Worm (Caenorhabditis elegans): ENCODE results near the gene W06H8.2.
A peak's percentile ranks its signal among the peaks of the same experiment; 100 is the strongest.

The W06H8.2 gene

ce11 chrV:6240735-6241134, 34.2 kb downstream of the W06H8.2 start (continued):
- TF ChIP-seq aly-2 (tag; optimal IDR thresholded peaks at IDR 0.05) (no peak), lin-14 (GFP tag; optimal IDR thresholded peaks at IDR 0.05) (peak; percentile 77), nhr-20 (tag; optimal IDR thresholded peaks at IDR 0.05) (peak; percentile 89), unc-30 (tag; optimal IDR thresholded peaks at IDR 0.05) (no peak), unc-98 (GFP tag; IDR thresholded peaks at IDR 0.05) (no peak), nhr-84 (tag; optimal IDR thresholded peaks at IDR 0.05) (no peak), Y116A8C.19 (tag; optimal IDR thresholded peaks at IDR 0.05; ENCODE audit: borderline replicate concordance) (no peak), mab-9 (GFP tag; IDR thresholded peaks at IDR 0.05) (no peak), unc-86 (tag; optimal IDR thresholded peaks at IDR 0.05) (no peak), lin-39 (tag; optimal IDR thresholded peaks at IDR 0.05) (no peak), hlh-4 (tag; optimal IDR thresholded peaks at IDR 0.05) (no peak)

ce11 chrV:6243260-6243659, 36.7 kb downstream of the W06H8.2 start:
- TF ChIP-seq nhr-19 (GFP tag; conservative IDR thresholded peaks at IDR 0.05) (peak; percentile 18; the same call in 1 of the 2 replicates), nhr-90 (tag; optimal IDR thresholded peaks at IDR 0.05; ENCODE audit: poor library complexity) (peak; percentile 46), blmp-1 (tag; optimal IDR thresholded peaks at IDR 0.05) (peak; percentile 87), nhr-71 (tag; optimal IDR thresholded peaks at IDR 0.05) (peak; percentile 57), mdl-1 (tag; optimal IDR thresholded peaks at IDR 0.05) (peak in 1 of 2 experiments; percentile 14), nhr-76 (tag; optimal IDR thresholded peaks at IDR 0.05) (no peak), elt-2 (tag; optimal IDR thresholded peaks at IDR 0.05) (peak; percentile 88), elt-3 (tag; optimal IDR thresholded peaks at IDR 0.05) (peak in 2 of 6 experiments; percentile 51), nhr-85 (tag) (peak; percentile 34), unc-30 (tag; optimal IDR thresholded peaks at IDR 0.05) (no peak), egl-27 (tag; optimal IDR thresholded peaks at IDR 0.05) (no peak), rnt-1 (tag; optimal IDR thresholded peaks at IDR 0.05) (peak; percentile 24), nhr-47 (tag; optimal IDR thresholded peaks at IDR 0.05) (no peak), lin-14 (GFP tag; optimal IDR thresholded peaks at IDR 0.05) (peak; percentile 69), unc-130 (tag; optimal IDR thresholded peaks at IDR 0.05) (peak; percentile 52), nhr-20 (tag; optimal IDR thresholded peaks at IDR 0.05) (peak; percentile 65), snu-23 (GFP tag; optimal IDR thresholded peaks at IDR 0.05) (peak; percentile 23), aly-2 (tag; optimal IDR thresholded peaks at IDR 0.05) (no peak)

DNA sequence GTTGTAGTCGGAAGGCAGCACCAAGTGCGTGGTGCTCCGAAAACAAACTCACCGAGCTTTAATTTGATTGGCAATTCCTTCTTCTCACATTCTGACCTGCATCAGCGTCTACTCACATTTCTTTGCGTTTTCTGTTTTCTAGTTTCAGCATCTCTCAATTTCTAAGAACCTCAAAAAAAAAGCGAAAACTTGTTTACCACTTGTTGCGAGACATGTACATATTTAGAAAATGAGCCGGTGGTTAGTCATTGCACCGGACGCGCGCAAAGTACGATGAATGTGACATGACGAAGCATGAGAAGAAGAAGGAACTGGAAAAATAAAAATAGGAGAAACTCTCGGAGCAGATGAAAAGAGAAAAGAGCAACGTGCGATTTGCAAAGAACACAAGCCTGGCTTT, 38.1 kb downstream of the W06H8.2 start:
- TF ChIP-seq pax-3 (tag; optimal IDR thresholded peaks at IDR 0.05), result peak; percentile 25
- peak; percentile 27 for TF ChIP-seq nhr-20 (tag; optimal IDR thresholded peaks at IDR 0.05)
- TF ChIP-seq unc-86 (tag; optimal IDR thresholded peaks at IDR 0.05), result peak; percentile 10
- TF ChIP-seq nhr-11 (tag; optimal IDR thresholded peaks at IDR 0.05), result peak; percentile 2
- TF ChIP-seq egl-27 (tag; optimal IDR thresholded peaks at IDR 0.05), result no peak
- TF ChIP-seq mep-1 (tag; optimal IDR thresholded peaks at IDR 0.05), result no peak
- TF ChIP-seq swsn-7 (tag; optimal IDR thresholded peaks at IDR 0.05), result peak; percentile 33
- TF ChIP-seq lsy-2 (tag; optimal IDR thresholded peaks at IDR 0.05), result peak in 1 of 2 experiments; percentile 24
- TF ChIP-seq fkh-8 (tag; optimal IDR thresholded peaks at IDR 0.05), result peak; percentile 91
- peak; percentile 79 for TF ChIP-seq lin-14 (GFP tag; optimal IDR thresholded peaks at IDR 0.05)
- TF ChIP-seq egl-13 (tag; optimal IDR thresholded peaks at IDR 0.05), result peak; percentile 71
- TF ChIP-seq fkh-4 (tag; optimal IDR thresholded peaks at IDR 0.05; ENCODE audit: borderline replicate concordance), result no peak
- TF ChIP-seq tbx-2 (tag; optimal IDR thresholded peaks at IDR 0.05), result peak; percentile 35
- TF ChIP-seq nhr-71 (tag; optimal IDR thresholded peaks at IDR 0.05), result peak; percentile 69
- no peak for TF ChIP-seq xbp-1 (tag; optimal IDR thresholded peaks at IDR 0.05)
- no peak for TF ChIP-seq mdl-1 (tag; optimal IDR thresholded peaks at IDR 0.05)
- TF ChIP-seq lin-35 (GFP tag; optimal IDR thresholded peaks at IDR 0.05), result no peak
- peak; percentile 67 for TF ChIP-seq nhr-47 (tag; optimal IDR thresholded peaks at IDR 0.05)
- peak; percentile 35 for TF ChIP-seq hlh-4 (tag; optimal IDR thresholded peaks at IDR 0.05)
- no peak for TF ChIP-seq zag-1 (tag; optimal IDR thresholded peaks at IDR 0.05)
